Worm (Caenorhabditis elegans) whole organism, young adult: ENCODE data around the gene ZC477.2.

Experiments used
- F33H1.4 ChIP-seq: fragments of 200-800 bp; sonication (Bioruptor generic); IDR thresholded peaks from 2 replicates; pipeline ENCODE4 v1.3.6; 2022; ENCODE audit warnings: missing genetic modification reagents, missing genetic modification characterization, missing compliant biosample characterization
- K11D2.4 ChIP-seq: fragments of 200-800 bp; sonication (Bioruptor generic); IDR thresholded peaks from 2 replicates; pipeline ENCODE4 v1.3.6; 2022; ENCODE audit warnings: missing genetic modification reagents, missing genetic modification characterization, missing compliant biosample characterization
- atf-7 ChIP-seq: sonication (generic microtip); optimal IDR thresholded peaks from 2 replicates; lab custom pipeline; 2017; ENCODE audit warnings: mild to moderate bottlenecking, missing genetic modification characterization, missing compliant biosample characterization
- egl-44 ChIP-seq: fragments of 200-800 bp; sonication (Bioruptor generic); IDR thresholded peaks from 2 replicates; pipeline ENCODE4 v1.3.6; 2022; ENCODE audit warnings: missing genetic modification reagents, missing genetic modification characterization, missing compliant biosample characterization
- him-1 ChIP-seq: sonication (generic microtip); optimal IDR thresholded peaks from 2 replicates; lab custom pipeline; 2016; ENCODE audit warnings: missing genotype, missing genetic modification reagents, missing genetic modification characterization, missing compliant biosample characterization
- repo-1 ChIP-seq: sonication (generic microtip); optimal IDR thresholded peaks from 2 replicates; lab custom pipeline; 2017; ENCODE audit warnings: mild to moderate bottlenecking, missing genetic modification characterization, missing compliant biosample characterization

ZC477.2 gene

ce11 chrIV:7158161-7158560 lies 50.2 kb downstream of the ZC477.2 start:
- no peak for TF ChIP-seq repo-1
- TF ChIP-seq atf-7 = no peak
- TF ChIP-seq him-1 (tag; lab: Kevin White, UChicago) = no peak
- TF ChIP-seq F33H1.4 (GFP tag; lab: Robert Waterston, UW) = no peak
- no peak for TF ChIP-seq egl-44
- TF ChIP-seq K11D2.4 (GFP tag; lab: Robert Waterston, UW) = no peak
